Worm (Caenorhabditis elegans): ENCODE data around the gene R57.2.
"Not testable (repeated sequence)": the region's sequence is repeated elsewhere in the genome, so short reads cannot be mapped to it uniquely, and the experiment has no call there.

Gene R57.2

DNA sequence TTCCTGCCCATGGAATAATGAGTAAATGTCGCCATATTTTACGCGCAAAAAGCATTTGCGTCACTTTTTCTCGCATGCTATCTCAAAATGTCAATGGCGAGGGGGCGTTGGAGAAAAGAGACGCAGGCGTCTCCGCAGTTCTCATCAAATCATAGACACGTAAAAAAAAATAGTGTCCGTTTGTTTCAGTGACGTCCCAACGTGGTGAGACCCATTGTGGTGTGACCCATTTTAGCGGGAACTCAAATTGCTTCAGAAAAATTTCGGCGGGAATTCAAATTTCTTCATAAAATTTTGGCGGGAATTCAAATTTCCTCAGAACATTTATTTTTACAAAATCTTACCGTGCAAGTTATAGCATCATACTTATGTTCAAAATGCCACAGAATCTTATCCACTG is 46.8 kb downstream of the R57.2 start:
- no peak for TF ChIP-seq flt-1 (GFP tag; IDR thresholded peaks at IDR 0.05)
- no peak for TF ChIP-seq ama-1 (optimal IDR thresholded peaks at IDR 0.05)
- no peak for TF ChIP-seq tbx-37 (GFP tag; conservative IDR thresholded peaks at IDR 0.05)

DNA sequence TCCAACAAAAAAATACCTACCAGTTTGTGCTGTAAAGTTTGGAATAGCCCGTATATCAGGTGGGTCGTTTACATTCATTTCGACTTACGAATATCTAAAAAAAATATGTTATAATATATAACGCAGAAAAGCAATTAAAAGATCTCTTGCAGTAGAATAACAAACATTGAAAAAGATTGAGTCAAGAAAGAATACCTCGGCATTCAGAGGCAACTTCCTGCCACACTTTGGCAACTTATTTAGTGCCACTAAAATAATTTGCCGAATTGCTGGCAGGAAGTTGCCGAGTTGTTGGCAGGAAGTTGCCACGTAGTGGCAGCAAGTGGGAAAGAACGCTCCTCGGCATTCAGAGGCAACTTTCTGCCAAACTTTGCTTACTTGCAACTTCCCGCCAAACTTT is 50.1 kb downstream of the R57.2 start, which contains the start of gene C04E7.3:
C04E7.3 (minus strand) TSS at position 101 of the 400 bp plus-strand sequence.
- TF ChIP-seq flt-1 (GFP tag; IDR thresholded peaks at IDR 0.05); hnd-1 (tag; optimal IDR thresholded peaks at IDR 0.05); pes-1 (GFP tag; IDR thresholded peaks at IDR 0.05): not testable (repeated sequence)

DNA sequence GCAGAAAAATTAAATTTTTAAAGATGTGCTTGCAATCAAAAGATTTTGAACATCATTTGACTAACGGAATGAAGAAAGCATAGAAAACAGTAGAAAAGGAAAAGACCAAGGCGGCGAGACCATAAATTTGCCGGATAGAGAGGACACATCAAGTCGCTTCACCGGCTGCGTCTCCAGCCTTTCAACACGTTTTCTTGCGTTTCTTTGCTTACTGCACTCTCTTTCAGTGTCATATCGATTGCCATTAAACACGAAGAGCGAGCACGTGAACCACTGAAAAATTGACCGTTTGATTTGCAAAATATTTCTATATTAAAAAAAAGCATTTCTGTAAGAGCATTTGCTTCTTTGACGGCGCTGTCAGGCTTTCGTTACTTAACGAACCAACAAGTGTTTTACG is 51.1 kb downstream of the R57.2 start:
- no peak for TF ChIP-seq ets-7 (tag; optimal IDR thresholded peaks at IDR 0.05)
- TF ChIP-seq ceh-13 (GFP tag; optimal IDR thresholded peaks at IDR 0.05) = no peak
- no peak for TF ChIP-seq scrt-1 (GFP tag; IDR thresholded peaks at IDR 0.05)
- no peak for TF ChIP-seq pes-1 (GFP tag; IDR thresholded peaks at IDR 0.05)
- no peak for TF ChIP-seq ama-1 (optimal IDR thresholded peaks at IDR 0.05)
- no peak for TF ChIP-seq tbx-37 (GFP tag; conservative IDR thresholded peaks at IDR 0.05)
- TF ChIP-seq tbx-11 (GFP tag; IDR thresholded peaks at IDR 0.05) = no peak
- TF ChIP-seq hmg-4 (GFP tag; optimal IDR thresholded peaks at IDR 0.05) = no peak
- no peak for TF ChIP-seq hnd-1 (tag; optimal IDR thresholded peaks at IDR 0.05)
- no peak for TF ChIP-seq flt-1 (GFP tag; IDR thresholded peaks at IDR 0.05)
